Worm (Caenorhabditis elegans) whole organism, early embryonic: ENCODE data around the gene ZK218.1.

Experiments used
- ama-1 ChIP-seq: fragments of 150-350 bp; optimal IDR thresholded peaks from 2 replicates; lab custom pipeline; 2014
- flt-1 ChIP-seq: fragments of 200-800 bp; sonication (Bioruptor generic); IDR thresholded peaks from 2 replicates; pipeline ENCODE4 v1.3.6; 2022; ENCODE audit warnings: missing genetic modification characterization, missing compliant biosample characterization
- hmbx-1 ChIP-seq: sonication (generic microtip); optimal IDR thresholded peaks from 2 replicates; lab custom pipeline; 2016; ENCODE audit warnings: mild to moderate bottlenecking, missing genetic modification characterization, missing compliant biosample characterization
- hnd-1 ChIP-seq: sonication (generic microtip); optimal IDR thresholded peaks from 2 replicates; lab custom pipeline; 2016; ENCODE audit warnings: missing genetic modification characterization, missing compliant biosample characterization
- scrt-1 ChIP-seq: fragments of 200-800 bp; sonication (Bioruptor generic); IDR thresholded peaks from 2 replicates; pipeline ENCODE4 v1.3.6; 2022; ENCODE audit warnings: missing genetic modification characterization, missing compliant biosample characterization

DNA sequence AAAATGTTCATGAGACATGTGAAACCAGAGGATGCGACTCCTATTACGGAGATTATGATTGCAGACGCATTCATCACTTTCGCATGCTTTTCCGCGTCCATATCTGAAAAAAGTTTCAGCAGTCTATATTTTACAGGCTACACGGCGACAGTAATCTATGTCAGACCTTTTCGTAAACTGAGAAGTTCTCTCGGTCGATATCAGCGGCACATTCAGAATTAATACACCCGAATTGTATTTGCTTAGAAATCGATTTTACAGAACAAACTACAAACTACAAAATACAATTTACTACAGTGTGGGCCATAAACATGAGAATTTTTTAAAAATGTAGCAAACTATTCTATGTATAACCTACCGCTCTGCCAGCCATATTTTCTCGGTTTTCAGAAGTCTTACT, 20.8 kb upstream of the ZK218.1 start, which contains the start of gene srbc-14:
- TF ChIP-seq hnd-1 = no peak
- TF ChIP-seq flt-1 = no peak
- no peak for TF ChIP-seq ama-1
- TF ChIP-seq hmbx-1 (tag; lab: Kevin White, UChicago) = no peak
- TF ChIP-seq scrt-1 = no peak
